Worm (Caenorhabditis elegans) whole organism, mixed stage, embryonic: ENCODE results near the gene Y111B2A.12.

Source experiments
- M03D4.4 ChIP-seq: sonication (generic microtip); optimal IDR thresholded peaks from 2 replicates; lab custom pipeline; 2017; ENCODE audit warnings: mild to moderate bottlenecking, missing genetic modification characterization, missing compliant biosample characterization
- bed-3 ChIP-seq: fragments of 200-800 bp; sonication (Bioruptor generic); optimal IDR thresholded peaks from 3 replicates; lab custom pipeline; 2018; ENCODE audit warnings: mild to moderate bottlenecking, missing genetic modification characterization, moderate library complexity, missing compliant biosample characterization
- blmp-1 ChIP-seq: fragments of 150-350 bp; optimal IDR thresholded peaks from 2 replicates; lab custom pipeline; 2014; ENCODE audit warnings: missing biosample characterization, missing genetic modification characterization
- ceh-39 ChIP-seq: fragments of 150-350 bp; optimal IDR thresholded peaks from 2 replicates; lab custom pipeline; 2014; ENCODE audit warnings: missing biosample characterization, missing genetic modification characterization
- ceh-43 ChIP-seq: fragments of 200-800 bp; sonication (Bioruptor generic); optimal IDR thresholded peaks from 2 replicates; lab custom pipeline; 2018; ENCODE audit warnings: mild to moderate bottlenecking, missing genetic modification characterization, moderate library complexity, missing compliant biosample characterization
- ceh-83 ChIP-seq: fragments of 200-800 bp; sonication (Bioruptor generic); optimal IDR thresholded peaks from 2 replicates; lab custom pipeline; 2018; ENCODE audit warnings: mild to moderate bottlenecking, missing genetic modification characterization, missing compliant biosample characterization
- ces-1 ChIP-seq: fragments of 150-350 bp; optimal IDR thresholded peaks from 2 replicates; lab custom pipeline; 2014; ENCODE audit warnings: missing biosample characterization, missing genetic modification reagents, missing genetic modification characterization
- cnd-1 ChIP-seq: fragments of 200-800 bp; sonication (Bioruptor generic); optimal IDR thresholded peaks from 2 replicates; lab custom pipeline; 2018; ENCODE audit warnings: mild to moderate bottlenecking, missing genetic modification characterization, missing compliant biosample characterization
- drap-1 ChIP-seq: fragments of 200-800 bp; sonication (Bioruptor generic); optimal IDR thresholded peaks from 3 replicates; lab custom pipeline; 2018; ENCODE audit warnings: mild to moderate bottlenecking, missing genetic modification characterization, missing compliant biosample characterization
- elt-1 ChIP-seq: sonication (generic microtip); optimal IDR thresholded peaks from 2 replicates; lab custom pipeline; 2017; ENCODE audit warnings: missing genetic modification characterization, mild to moderate bottlenecking, missing compliant biosample characterization, antibody characterized with exemption, moderate library complexity, borderline replicate concordance; ENCODE audit not compliant: insufficient read depth
- elt-3 ChIP-seq: fragments of 150-350 bp; optimal IDR thresholded peaks from 2 replicates; lab custom pipeline; 2014; ENCODE audit warnings: missing biosample characterization, missing genetic modification characterization
- flh-1 ChIP-seq: fragments of 200-800 bp; sonication (Bioruptor generic); optimal IDR thresholded peaks from 2 replicates; lab custom pipeline; 2018; ENCODE audit warnings: mild to moderate bottlenecking, missing genetic modification characterization, moderate library complexity, missing compliant biosample characterization
- ham-2 ChIP-seq: fragments of 200-800 bp; sonication (Bioruptor generic); optimal IDR thresholded peaks from 2 replicates; lab custom pipeline; 2018; ENCODE audit warnings: mild to moderate bottlenecking, missing genetic modification characterization, missing compliant biosample characterization
- hlh-1 ChIP-seq: fragments of 150-350 bp; optimal IDR thresholded peaks from 2 replicates; lab custom pipeline; 2014; ENCODE audit warnings: missing biosample characterization, missing genetic modification reagents, missing genetic modification characterization
- lin-13 ChIP-seq: fragments of 150-350 bp; optimal IDR thresholded peaks from 2 replicates; lab custom pipeline; 2014; ENCODE audit warnings: missing biosample characterization, missing genetic modification characterization
- lin-32 ChIP-seq: fragments of 200-800 bp; sonication (Bioruptor generic); optimal IDR thresholded peaks from 2 replicates; lab custom pipeline; 2018; ENCODE audit warnings: mild to moderate bottlenecking, missing genetic modification characterization, missing compliant biosample characterization
- lsy-2 ChIP-seq: fragments of 150-350 bp; optimal IDR thresholded peaks from 2 replicates; lab custom pipeline; 2014; ENCODE audit warnings: missing biosample characterization, missing genetic modification characterization
- mab-5 ChIP-seq: fragments of 150-350 bp; optimal IDR thresholded peaks from 2 replicates; lab custom pipeline; 2014; ENCODE audit warnings: missing biosample characterization, missing genetic modification characterization
- mep-1 ChIP-seq: fragments of 150-350 bp; optimal IDR thresholded peaks from 2 replicates; lab custom pipeline; 2017; ENCODE audit warnings: missing biosample characterization, missing genetic modification reagents, missing genetic modification characterization, inconsistent platforms
- mls-2 ChIP-seq: sonication (generic microtip); optimal IDR thresholded peaks from 2 replicates; lab custom pipeline; 2016; ENCODE audit warnings: mild to moderate bottlenecking, missing genetic modification characterization, moderate library complexity, missing compliant biosample characterization
- nhr-12 ChIP-seq: fragments of 150-350 bp; optimal IDR thresholded peaks from 2 replicates; lab custom pipeline; 2014; ENCODE audit warnings: missing biosample characterization, missing genetic modification characterization
- nhr-2 ChIP-seq: fragments of 150-350 bp; optimal IDR thresholded peaks from 2 replicates; lab custom pipeline; 2014; ENCODE audit warnings: missing biosample characterization, missing genetic modification characterization
- nhr-237 ChIP-seq: fragments of 150-350 bp; optimal IDR thresholded peaks from 2 replicates; lab custom pipeline; 2014; ENCODE audit warnings: missing biosample characterization, missing genetic modification characterization
- nhr-28 ChIP-seq: fragments of 150-350 bp; optimal IDR thresholded peaks from 2 replicates; lab custom pipeline; 2014; ENCODE audit warnings: missing biosample characterization, missing genetic modification characterization
- nhr-76 ChIP-seq: sonication (generic microtip); optimal IDR thresholded peaks from 2 replicates; lab custom pipeline; 2017; ENCODE audit warnings: missing biosample characterization, missing genetic modification characterization
- pha-4 ChIP-seq: fragments of 150-350 bp; optimal IDR thresholded peaks from 2 replicates; lab custom pipeline; 2018; ENCODE audit warnings: missing biosample characterization, missing genetic modification reagents, missing genetic modification characterization
- sem-2 ChIP-seq: fragments of 200-800 bp; sonication (Bioruptor generic); optimal IDR thresholded peaks from 2 replicates; lab custom pipeline; 2018; ENCODE audit warnings: mild to moderate bottlenecking, missing genetic modification characterization, missing compliant biosample characterization
- snpc-4 ChIP-seq: fragments of 150-350 bp; optimal IDR thresholded peaks from 2 replicates; lab custom pipeline; 2014; ENCODE audit warnings: missing biosample characterization, missing genetic modification characterization
- sptf-1 ChIP-seq: sonication (generic microtip); optimal IDR thresholded peaks from 2 replicates; lab custom pipeline; 2017; ENCODE audit warnings: mild to moderate bottlenecking, missing genetic modification characterization, moderate library complexity, missing compliant biosample characterization
- tbx-8 ChIP-seq: fragments of 200-800 bp; sonication (Bioruptor generic); optimal IDR thresholded peaks from 2 replicates; lab custom pipeline; 2018; ENCODE audit warnings: mild to moderate bottlenecking, missing genetic modification characterization, moderate library complexity, missing compliant biosample characterization
- unc-120 ChIP-seq: sonication (generic microtip); optimal IDR thresholded peaks from 2 replicates; lab custom pipeline; 2017; ENCODE audit warnings: missing genetic modification characterization, missing compliant biosample characterization; ENCODE audit not compliant: poor library complexity, severe bottlenecking
- unc-39 ChIP-seq: fragments of 150-350 bp; optimal IDR thresholded peaks from 2 replicates; lab custom pipeline; 2014; ENCODE audit warnings: missing biosample characterization, missing genetic modification characterization
- unc-62 ChIP-seq: fragments of 150-350 bp; optimal IDR thresholded peaks from 2 replicates; lab custom pipeline; 2014; ENCODE audit warnings: missing biosample characterization, missing genetic modification reagents, missing genetic modification characterization
- zip-8 ChIP-seq: fragments of 150-350 bp; optimal IDR thresholded peaks from 2 replicates; lab custom pipeline; 2014; ENCODE audit warnings: missing biosample characterization, missing genetic modification characterization
- ztf-11 ChIP-seq: fragments of 150-350 bp; optimal IDR thresholded peaks from 2 replicates; lab custom pipeline; 2014; ENCODE audit warnings: missing biosample characterization, missing genetic modification characterization

The Y111B2A.12 gene

DNA sequence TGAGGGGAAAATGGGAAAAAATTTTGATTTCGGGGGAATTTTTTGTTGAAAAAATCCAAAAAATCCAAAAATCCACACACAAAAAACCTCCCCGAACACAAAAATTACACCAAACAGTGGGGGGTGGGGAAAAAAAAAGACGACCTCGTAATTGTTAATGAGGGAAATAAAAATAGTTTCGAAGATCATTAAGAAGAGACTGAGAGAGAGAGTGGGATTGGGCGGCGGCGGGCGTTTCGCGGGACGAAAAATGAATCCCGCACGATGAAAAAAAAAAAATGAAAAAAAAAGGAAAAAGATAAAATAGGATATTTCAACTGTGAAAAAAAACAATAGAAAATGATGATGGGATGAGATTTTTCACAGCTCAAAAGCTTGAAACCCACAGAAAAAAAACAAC, 9.4 kb upstream of the Y111B2A.12 start, which contains the start of gene gldi-8:
Gene gldi-8, minus strand, starts transcription at position 58 of the 400 bp plus-strand sequence.
- TF ChIP-seq snpc-4 (tag; lab: Kevin White, UChicago) (no peak), nhr-12 (no peak), ceh-39 (tag; lab: Kevin White, UChicago) (no peak), ces-1 (GFP tag; lab: Kevin White, UChicago) (no peak), nhr-2 (tag; lab: Kevin White, UChicago) (no peak), blmp-1 (tag; lab: Kevin White, UChicago) (no peak), unc-39 (tag; lab: Kevin White, UChicago) (no peak), zip-8 (tag; lab: Kevin White, UChicago) (no peak), tbx-8 (GFP tag; lab: Kevin White, UChicago) (no peak), unc-62 (GFP tag; lab: Kevin White, UChicago) (no peak), mep-1 (tag; lab: Kevin White, UChicago) (no peak), nhr-76 (tag; lab: Kevin White, UChicago) (no peak), mls-2 (tag; lab: Kevin White, UChicago) (no peak)

DNA sequence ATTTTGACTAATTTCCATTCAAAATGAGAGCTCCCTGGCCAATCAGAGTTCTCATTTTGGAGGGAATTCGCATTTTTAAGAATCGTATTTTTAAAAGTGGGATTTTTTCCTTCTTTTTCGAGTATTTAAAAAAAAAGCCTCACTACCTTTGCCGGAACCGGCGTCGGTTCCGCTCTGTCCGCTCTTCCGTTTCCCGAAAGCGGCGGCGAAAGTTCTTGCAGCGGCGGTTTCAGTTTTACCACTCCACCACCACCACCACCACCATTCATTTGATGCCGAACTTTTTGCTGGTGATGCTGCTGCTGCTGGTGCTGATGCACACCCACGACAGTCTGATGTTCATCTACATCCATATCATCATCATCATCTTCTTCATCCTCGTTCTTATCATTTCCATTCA, 7.0 kb upstream of the Y111B2A.12 start:
- TF ChIP-seq sptf-1 (peak; percentile 24), unc-62 (GFP tag; lab: Kevin White, UChicago) (no peak)

DNA sequence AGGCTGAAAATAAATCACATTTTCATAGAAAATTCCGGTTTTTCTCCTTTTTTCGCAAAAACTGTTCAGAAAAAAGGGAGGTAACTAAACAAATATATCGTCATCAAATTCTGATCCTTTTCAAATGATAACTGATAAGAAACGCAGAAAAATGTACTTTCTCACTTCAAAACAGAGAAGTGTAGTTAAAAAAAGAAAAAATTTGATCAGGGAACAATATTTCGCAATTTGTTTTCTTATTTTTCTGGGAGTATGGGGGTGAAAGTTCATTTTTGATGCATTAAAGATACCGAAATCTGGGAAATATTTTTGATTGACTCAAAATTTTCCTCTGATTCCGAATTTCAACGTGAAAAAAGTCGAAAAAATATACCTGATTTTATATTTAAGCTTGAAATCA, 2.9 kb upstream of the Y111B2A.12 start:
- TF ChIP-seq lin-13 (tag; lab: Kevin White, UChicago) (no peak), unc-62 (GFP tag; lab: Kevin White, UChicago) (no peak), snpc-4 (tag; lab: Kevin White, UChicago) (no peak), flh-1 (GFP tag; lab: Kevin White, UChicago) (no peak), tbx-8 (GFP tag; lab: Kevin White, UChicago) (no peak), bed-3 (GFP tag; lab: Kevin White, UChicago) (no peak), lsy-2 (tag; lab: Kevin White, UChicago) (no peak), elt-3 (tag; lab: Kevin White, UChicago) (no peak), cnd-1 (no peak), nhr-12 (no peak), M03D4.4 (tag; lab: Kevin White, UChicago) (no peak), ceh-43 (GFP tag; lab: Kevin White, UChicago) (no peak)

DNA sequence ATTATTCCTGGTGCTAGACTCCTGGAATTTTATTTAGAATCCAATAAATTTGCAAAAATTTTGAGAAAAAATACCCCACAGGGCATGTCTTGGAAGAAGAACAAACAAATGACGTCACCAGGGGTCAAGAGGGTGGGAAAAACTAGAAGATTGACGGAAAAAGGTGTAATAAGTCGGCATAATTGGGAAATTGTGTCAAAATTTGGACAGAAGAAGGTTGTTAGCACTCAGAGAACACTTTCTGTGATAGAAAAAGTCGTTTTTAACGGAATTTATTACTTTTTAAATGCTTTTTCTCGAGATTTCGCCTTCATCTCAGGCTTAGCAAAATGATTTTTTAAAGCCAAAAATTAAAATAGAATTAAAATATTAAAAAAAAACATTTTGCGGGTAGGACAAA, 1.8 kb upstream of the Y111B2A.12 start:
- TF ChIP-seq nhr-2 (tag; lab: Kevin White, UChicago), result peak; percentile 68
- TF ChIP-seq zip-8 (tag; lab: Kevin White, UChicago), result peak; percentile 21
- no peak for TF ChIP-seq nhr-76 (tag; lab: Kevin White, UChicago)

DNA sequence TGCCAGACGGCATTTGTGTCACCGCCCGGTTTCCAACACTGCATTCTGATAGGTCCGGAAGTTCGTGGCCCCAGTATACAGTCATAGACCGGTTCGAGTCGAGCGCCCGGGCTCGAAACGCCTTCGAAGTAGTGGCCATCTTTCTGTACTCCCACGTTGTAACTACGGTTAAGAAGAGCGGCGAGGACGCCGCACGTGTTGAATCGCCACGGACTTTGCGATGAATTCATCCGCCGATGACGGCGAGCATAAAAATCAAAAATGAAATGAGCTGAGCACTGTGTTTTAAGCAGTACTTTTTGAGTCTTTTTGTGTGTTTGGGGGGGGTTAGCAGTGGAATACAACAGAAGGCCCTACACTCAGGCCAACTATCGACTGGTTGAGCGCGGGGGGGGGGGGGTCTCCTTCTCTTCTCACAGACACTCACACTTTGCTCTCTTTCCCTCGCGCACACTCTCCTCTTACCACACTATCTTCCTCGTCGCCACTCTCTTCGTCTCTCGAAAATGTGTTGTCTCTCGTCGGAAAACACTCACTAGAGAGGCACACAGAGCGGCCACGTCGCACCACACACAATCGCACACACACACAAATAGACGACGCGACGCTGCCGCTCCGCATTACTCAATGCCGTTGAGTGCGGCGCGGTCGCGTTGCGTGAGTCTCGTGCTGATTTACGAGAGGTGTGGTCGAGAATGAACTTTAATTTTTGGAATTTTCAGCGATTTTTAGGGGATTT, 700 bp upstream of the Y111B2A.12 start, which contains the start of gene epc-1:
Gene epc-1, minus strand, starts transcription at position 367 of the 739 bp plus-strand sequence.
- TF ChIP-seq lsy-2 (tag; lab: Kevin White, UChicago), result peak; percentile 67
- TF ChIP-seq ceh-83 (GFP tag; lab: Kevin White, UChicago), result peak; percentile 67
- TF ChIP-seq nhr-76 (tag; lab: Kevin White, UChicago), result no peak
- peak; percentile 26 for TF ChIP-seq lin-32
- peak; percentile 50 for TF ChIP-seq unc-62 (GFP tag; lab: Kevin White, UChicago)
- no peak for TF ChIP-seq mab-5 (tag; lab: Kevin White, UChicago)
- TF ChIP-seq ceh-43 (GFP tag; lab: Kevin White, UChicago), result no peak
- no peak for TF ChIP-seq elt-3 (tag; lab: Kevin White, UChicago)
- no peak for TF ChIP-seq unc-39 (tag; lab: Kevin White, UChicago)
- peak; percentile 46 for TF ChIP-seq M03D4.4 (tag; lab: Kevin White, UChicago)
- no peak for TF ChIP-seq tbx-8 (GFP tag; lab: Kevin White, UChicago)
- TF ChIP-seq zip-8 (tag; lab: Kevin White, UChicago), result no peak
- peak; percentile 98 for TF ChIP-seq ceh-39 (tag; lab: Kevin White, UChicago)
- no peak for TF ChIP-seq flh-1 (GFP tag; lab: Kevin White, UChicago)
- no peak for TF ChIP-seq elt-1 (tag; lab: Kevin White, UChicago)
- TF ChIP-seq drap-1, result peak; percentile 82
- TF ChIP-seq hlh-1 (tag; lab: Kevin White, UChicago), result peak; percentile 59
- TF ChIP-seq mep-1 (tag; lab: Kevin White, UChicago), result peak; percentile 67
- peak; percentile 15 for TF ChIP-seq bed-3 (GFP tag; lab: Kevin White, UChicago)
- TF ChIP-seq ztf-11 (tag; lab: Kevin White, UChicago), result peak; percentile 74
- peak; percentile 66 for TF ChIP-seq nhr-237
- TF ChIP-seq snpc-4 (tag; lab: Kevin White, UChicago), result no peak
- TF ChIP-seq ham-2 (GFP tag; lab: Kevin White, UChicago), result peak; percentile 68
- TF ChIP-seq blmp-1 (tag; lab: Kevin White, UChicago), result no peak
- peak; percentile 51 for TF ChIP-seq unc-120
- TF ChIP-seq pha-4, result peak; percentile 88
- no peak for TF ChIP-seq nhr-28 (tag; lab: Kevin White, UChicago)
- peak; percentile 84 for TF ChIP-seq sptf-1
- peak; percentile 63 for TF ChIP-seq ces-1 (GFP tag; lab: Kevin White, UChicago)
- TF ChIP-seq mls-2 (tag; lab: Kevin White, UChicago), result peak; percentile 90
- no peak for TF ChIP-seq sem-2 (GFP tag; lab: Kevin White, UChicago)
- no peak for TF ChIP-seq nhr-2 (tag; lab: Kevin White, UChicago)
- TF ChIP-seq cnd-1, result peak; percentile 66
- TF ChIP-seq lin-13 (tag; lab: Kevin White, UChicago), result peak; percentile 94
- no peak for TF ChIP-seq nhr-12
- TF ChIP-seq, all 35 proteins: peak for 20
